Fruit fly (Drosophila melanogaster) whole organism, embryonic: Measurements from ENCODE around the gene CG9590.

Experiments
- Atf-2 ChIP-seq: fragments of 200-800 bp; sonication (Bioruptor generic); optimal IDR thresholded peaks from 2 replicates; lab custom pipeline; 2016; ENCODE audit warnings: missing biosample characterization, missing genetic modification characterization
- Blimp-1 ChIP-seq: fragments of 200-800 bp; sonication (Bioruptor generic); optimal IDR thresholded peaks from 3 replicates; lab custom pipeline; 2018; ENCODE audit warnings: missing biosample characterization, missing genetic modification characterization, mild to moderate bottlenecking, moderate library complexity, missing genetic modification reagents
- CG10462 ChIP-seq: fragments of 200-800 bp; sonication (Bioruptor generic); optimal IDR thresholded peaks from 2 replicates; lab custom pipeline; 2016; ENCODE audit warnings: missing biosample characterization, missing genetic modification characterization
- CG10959 ChIP-seq: fragments of 200-800 bp; sonication (Bioruptor generic); IDR thresholded peaks from 2 replicates; pipeline ENCODE4 v1.3.6; 2022; ENCODE audit warnings: missing biosample characterization, missing genetic modification characterization
- CG12219 ChIP-seq: fragments of 200-800 bp; sonication (Bioruptor generic); optimal IDR thresholded peaks from 3 replicates; lab custom pipeline; 2018; ENCODE audit warnings: missing biosample characterization, mild to moderate bottlenecking, missing genetic modification characterization
- CG12236 ChIP-seq: fragments of 200-800 bp; sonication (Bioruptor generic); optimal IDR thresholded peaks from 2 replicates; lab custom pipeline; 2016; ENCODE audit warnings: missing biosample characterization, missing genetic modification characterization
- CG12744 ChIP-seq: fragments of 200-800 bp; sonication (Bioruptor generic); optimal IDR thresholded peaks from 2 replicates; lab custom pipeline; 2016; ENCODE audit warnings: missing biosample characterization, missing genetic modification characterization
- CG12942 ChIP-seq: fragments of 200-800 bp; sonication (Bioruptor generic); optimal IDR thresholded peaks from 3 replicates; lab custom pipeline; 2016; ENCODE audit warnings: missing biosample characterization, missing genetic modification characterization
- CG1603 ChIP-seq: fragments of 200-800 bp; sonication (Bioruptor generic); optimal IDR thresholded peaks from 2 replicates; lab custom pipeline; 2019; ENCODE audit warnings: missing biosample characterization, mild to moderate bottlenecking, missing genetic modification characterization, moderate library complexity
- CG17568 ChIP-seq: fragments of 200-800 bp; sonication (Bioruptor generic); optimal IDR thresholded peaks from 2 replicates; lab custom pipeline; 2018; ENCODE audit warnings: missing biosample characterization, mild to moderate bottlenecking, missing genetic modification characterization, moderate library complexity
- CG17612 ChIP-seq: fragments of 200-800 bp; sonication (Bioruptor generic); IDR thresholded peaks from 2 replicates; pipeline ENCODE4 v1.3.6; 2022; ENCODE audit warnings: missing biosample characterization, missing genetic modification characterization
- CG17912 ChIP-seq: fragments of 200-800 bp; sonication (Bioruptor generic); optimal IDR thresholded peaks from 2 replicates; lab custom pipeline; 2018; ENCODE audit warnings: missing biosample characterization, mild to moderate bottlenecking, missing genetic modification characterization
- CG32532 ChIP-seq: fragments of 200-800 bp; sonication (Bioruptor generic); IDR thresholded peaks from 2 replicates; pipeline ENCODE4 v1.3.6; 2022; ENCODE audit warnings: missing biosample characterization, missing genetic modification characterization
- CG34422 ChIP-seq: fragments of 200-800 bp; sonication (Bioruptor generic); IDR thresholded peaks from 3 replicates; pipeline ENCODE4 v1.3.6; 2022; ENCODE audit warnings: missing biosample characterization, missing genetic modification characterization
- CG4360 ChIP-seq: fragments of 200-800 bp; sonication (Bioruptor generic); IDR thresholded peaks from 2 replicates; pipeline ENCODE4 v1.3.6; 2022; ENCODE audit warnings: missing biosample characterization, missing genetic modification characterization
- CG5245 ChIP-seq: fragments of 200-800 bp; sonication (Bioruptor generic); optimal IDR thresholded peaks from 3 replicates; lab custom pipeline; 2016; ENCODE audit warnings: missing biosample characterization, missing genetic modification characterization
- CG6765 ChIP-seq: fragments of 200-800 bp; sonication (Bioruptor generic); optimal IDR thresholded peaks from 3 replicates; lab custom pipeline; 2017; ENCODE audit warnings: missing biosample characterization, mild to moderate bottlenecking, missing genetic modification characterization
- CG7556 ChIP-seq: fragments of 200-800 bp; sonication (Bioruptor generic); optimal IDR thresholded peaks from 2 replicates; lab custom pipeline; 2017; ENCODE audit warnings: missing biosample characterization, mild to moderate bottlenecking, missing genetic modification characterization
- CG8944 ChIP-seq: fragments of 200-800 bp; sonication (Bioruptor generic); optimal IDR thresholded peaks from 3 replicates; lab custom pipeline; 2016; ENCODE audit warnings: missing biosample characterization, missing genetic modification characterization
- D ChIP-seq, 2 experiments: fragments of 200-800 bp in 1 of 2; fragments of >200 bp in 1 of 2; sonication (Bioruptor generic) in 1 of 2; optimal IDR thresholded peaks; 2 replicates in 1 of 2; 3 replicates in 1 of 2; lab custom pipeline; 2017; ENCODE audit warnings: mild to moderate bottlenecking in 1 of 2, missing biosample characterization in 1 of 2, missing genetic modification characterization in 1 of 2, missing genetic modification reagents in 1 of 2
- Deaf1 ChIP-seq: fragments of 200-800 bp; optimal IDR thresholded peaks from 3 replicates; lab custom pipeline; 2019; ENCODE audit warnings: missing biosample characterization, mild to moderate bottlenecking, missing genetic modification characterization, moderate library complexity
- Dref ChIP-seq: fragments of 200-800 bp; sonication (Bioruptor generic); IDR thresholded peaks from 2 replicates; pipeline ENCODE4 v1.3.6; 2022; ENCODE audit warnings: missing biosample characterization, missing genetic modification characterization
- E2f1 ChIP-seq: fragments of 200-800 bp; sonication (Bioruptor generic); IDR thresholded peaks from 2 replicates; pipeline ENCODE4 v1.3.6; 2022; ENCODE audit warnings: missing biosample characterization, missing genetic modification characterization
- E2f2 ChIP-seq: fragments of 200-800 bp; sonication (Bioruptor generic); IDR thresholded peaks from 2 replicates; pipeline ENCODE4 v1.3.6; 2022; ENCODE audit warnings: missing biosample characterization, missing genetic modification characterization
- Ets97D ChIP-seq: fragments of 200-800 bp; sonication (Bioruptor generic); optimal IDR thresholded peaks from 3 replicates; lab custom pipeline; 2016; ENCODE audit warnings: missing biosample characterization, missing genetic modification characterization
- Hey ChIP-seq: fragments of 200-800 bp; sonication (Bioruptor generic); optimal IDR thresholded peaks from 3 replicates; lab custom pipeline; 2018; ENCODE audit warnings: missing biosample characterization, mild to moderate bottlenecking, missing genetic modification characterization
- HmgZ ChIP-seq: fragments of 200-800 bp; sonication (Bioruptor generic); optimal IDR thresholded peaks from 2 replicates; lab custom pipeline; 2018; ENCODE audit warnings: missing biosample characterization, mild to moderate bottlenecking, missing genetic modification characterization
- Hmr ChIP-seq: fragments of 200-800 bp; sonication (Bioruptor generic); optimal IDR thresholded peaks from 3 replicates; lab custom pipeline; 2017; ENCODE audit warnings: mild to moderate bottlenecking, missing biosample characterization, missing genetic modification reagents, missing genetic modification characterization
- Mad ChIP-seq: fragments of 200-800 bp; sonication (Bioruptor generic); optimal IDR thresholded peaks from 2 replicates; lab custom pipeline; 2016; ENCODE audit warnings: missing biosample characterization, missing genetic modification characterization
- Mes4 ChIP-seq: fragments of 200-800 bp; sonication (Bioruptor generic); optimal IDR thresholded peaks from 2 replicates; lab custom pipeline; 2016; ENCODE audit warnings: missing biosample characterization, missing genetic modification characterization
- Myb ChIP-seq: fragments of 200-800 bp; sonication (Bioruptor generic); optimal IDR thresholded peaks from 2 replicates; lab custom pipeline; 2016; ENCODE audit warnings: missing biosample characterization, missing genetic modification characterization
- Optix ChIP-seq: fragments of 200-800 bp; sonication (Bioruptor generic); IDR thresholded peaks from 3 replicates; pipeline ENCODE4 v1.3.6; 2022; ENCODE audit warnings: missing biosample characterization, missing genetic modification characterization
- Poxn ChIP-seq: fragments of 200-800 bp; sonication (Bioruptor generic); IDR thresholded peaks from 2 replicates; pipeline ENCODE4 v1.3.6; 2022; ENCODE audit warnings: missing biosample characterization, missing genetic modification characterization
- Sox102F ChIP-seq: fragments of 200-800 bp; sonication (Bioruptor generic); optimal IDR thresholded peaks from 2 replicates; lab custom pipeline; 2018; ENCODE audit warnings: missing biosample characterization, mild to moderate bottlenecking, missing genetic modification characterization, moderate library complexity
- al ChIP-seq: fragments of 200-800 bp; sonication (Bioruptor generic); IDR thresholded peaks from 2 replicates; pipeline ENCODE4 v1.3.6; 2022; ENCODE audit warnings: missing biosample characterization, missing genetic modification characterization
- caup ChIP-seq: fragments of 200-800 bp; sonication (Bioruptor generic); optimal IDR thresholded peaks from 3 replicates; lab custom pipeline; 2017; ENCODE audit warnings: missing biosample characterization, mild to moderate bottlenecking, missing genetic modification characterization, moderate library complexity; ENCODE audit not compliant: severe bottlenecking
- crc ChIP-seq: fragments of 200-800 bp; sonication (Bioruptor generic); optimal IDR thresholded peaks from 2 replicates; lab custom pipeline; 2016; ENCODE audit warnings: missing biosample characterization, missing genetic modification characterization
- fru ChIP-seq: fragments of >200 bp; optimal IDR thresholded peaks from 2 replicates; lab custom pipeline; 2017
- klu ChIP-seq: fragments of 200-800 bp; sonication (Bioruptor generic); IDR thresholded peaks from 2 replicates; pipeline ENCODE4 v1.3.6; 2022; ENCODE audit warnings: missing biosample characterization, missing genetic modification characterization
- lbe ChIP-seq: fragments of 200-800 bp; sonication (Bioruptor generic); optimal IDR thresholded peaks from 2 replicates; lab custom pipeline; 2016; ENCODE audit warnings: missing biosample characterization, mild to moderate bottlenecking, missing genetic modification characterization
- lola ChIP-seq, 3 experiments: fragments of >200 bp in 2 of 3; fragments of 200-800 bp in 1 of 3; sonication (Bioruptor generic) in 1 of 3; optimal IDR thresholded peaks; 2 replicates each; lab custom pipeline; 2017 to 2019; ENCODE audit warnings: missing biosample characterization in 3 of 3, missing genetic modification characterization in 3 of 3, mild to moderate bottlenecking in 1 of 3, moderate library complexity in 1 of 3
- mirr ChIP-seq: fragments of 200-800 bp; sonication (Bioruptor generic); optimal IDR thresholded peaks from 3 replicates; lab custom pipeline; 2018; ENCODE audit warnings: missing biosample characterization, mild to moderate bottlenecking, missing genetic modification characterization
- seq ChIP-seq: fragments of 200-800 bp; sonication (Bioruptor generic); IDR thresholded peaks from 2 replicates; pipeline ENCODE4 v1.3.6; 2022; ENCODE audit warnings: missing biosample characterization, missing genetic modification characterization
- sim ChIP-seq: fragments of 200-800 bp; sonication (Bioruptor generic); IDR thresholded peaks from 2 replicates; pipeline ENCODE4 v1.3.6; 2022; ENCODE audit warnings: missing biosample characterization, missing genetic modification characterization
- sob ChIP-seq: fragments of 200-800 bp; sonication (Bioruptor generic); IDR thresholded peaks from 2 replicates; pipeline ENCODE4 v1.3.6; 2022; ENCODE audit warnings: missing biosample characterization, missing genetic modification characterization
- sr ChIP-seq: fragments of 200-800 bp; sonication (Bioruptor generic); IDR thresholded peaks from 3 replicates; pipeline ENCODE4 v1.3.6; 2022; ENCODE audit warnings: missing biosample characterization, missing genetic modification characterization
- tup ChIP-seq: fragments of 200-800 bp; sonication (Bioruptor generic); optimal IDR thresholded peaks from 2 replicates; lab custom pipeline; 2016; ENCODE audit warnings: missing biosample characterization, mild to moderate bottlenecking, missing genetic modification characterization, moderate library complexity
- unc-4 ChIP-seq: fragments of 200-800 bp; sonication (Bioruptor generic); IDR thresholded peaks from 2 replicates; pipeline ENCODE4 v1.3.6; 2022; ENCODE audit warnings: missing biosample characterization, missing genetic modification characterization; ENCODE audit not compliant: partially characterized antibody
- unpg ChIP-seq: fragments of 200-800 bp; sonication (Bioruptor generic); optimal IDR thresholded peaks from 3 replicates; lab custom pipeline; 2018; ENCODE audit warnings: missing biosample characterization, mild to moderate bottlenecking, missing genetic modification characterization, moderate library complexity
- vnd ChIP-seq: fragments of 200-800 bp; sonication (Bioruptor generic); IDR thresholded peaks from 3 replicates; pipeline ENCODE4 v1.3.6; 2022; ENCODE audit warnings: missing biosample characterization, missing genetic modification characterization; ENCODE audit not compliant: partially characterized antibody
- vvl ChIP-seq: fragments of 200-800 bp; sonication (Bioruptor generic); IDR thresholded peaks from 2 replicates; pipeline ENCODE4 v1.3.6; 2022; ENCODE audit warnings: missing biosample characterization, missing genetic modification characterization
- zfh2 ChIP-seq: fragments of 200-800 bp; sonication (Bioruptor generic); optimal IDR thresholded peaks from 2 replicates; lab custom pipeline; 2016; ENCODE audit warnings: missing biosample characterization, missing genetic modification characterization

CG9590 gene

DNA sequence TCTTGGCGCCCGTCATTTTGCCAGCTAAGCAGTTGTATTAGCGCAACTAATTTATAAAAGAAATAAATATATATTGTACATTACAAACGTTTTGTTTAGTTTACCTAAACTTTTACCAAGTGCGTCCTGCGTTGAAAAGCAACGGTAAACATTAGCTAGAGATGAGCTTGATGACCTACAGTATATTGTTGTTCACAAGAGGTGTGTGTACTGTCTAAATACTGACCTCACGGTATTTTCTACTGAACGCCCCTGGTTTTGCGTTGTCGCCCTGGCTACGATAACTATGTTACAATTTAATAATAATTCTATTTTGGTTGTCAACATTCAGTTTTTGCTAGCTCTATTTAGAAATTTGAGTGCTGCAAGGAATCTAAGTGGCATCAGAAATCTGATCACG, 5.9 kb downstream of the CG9590 start, which contains the start of gene Acyp2 (continued):
- TF ChIP-seq CG6765 (GFP tag; lab: Kevin White, UChicago) (no peak), unpg (GFP tag; lab: Kevin White, UChicago) (no peak), Ets97D (GFP tag; lab: Kevin White, UChicago) (peak; percentile 80), E2f1 (GFP tag; lab: Robert Waterston, UW) (no peak), unc-4 (peak; percentile 56; the same call in 1 of the 2 replicates), fru (lab: Kevin White, UChicago) (no peak), CG7556 (GFP tag; lab: Kevin White, UChicago) (no peak), Optix (GFP tag; lab: Robert Waterston, UW) (no peak), seq (no peak), sim (no peak), CG12942 (GFP tag; lab: Kevin White, UChicago) (peak; percentile 28), al (GFP tag; lab: Robert Waterston, UW) (no peak), vvl (GFP tag; lab: Robert Waterston, UW) (peak; percentile 66), caup (GFP tag; lab: Kevin White, UChicago) (peak; percentile 36), CG10959 (GFP tag; lab: Robert Waterston, UW) (no peak), CG32532 (peak; percentile 41; the same call in 1 of the 2 replicates), Mes4 (no peak), CG17912 (GFP tag; lab: Kevin White, UChicago) (no peak), CG17568 (GFP tag; lab: Kevin White, UChicago) (no peak), lbe (GFP tag; lab: Kevin White, UChicago) (no peak), crc (GFP tag; lab: Kevin White, UChicago) (peak; percentile 19), Dref (GFP tag; lab: Robert Waterston, UW) (peak; percentile 60), Hmr (GFP tag; lab: Kevin White, UChicago) (peak; percentile 63), Poxn (no peak), D (optimal IDR thresholded peaks at IDR 0.05; lab: Kevin White, UChicago) (no peak), D (GFP tag; optimal IDR thresholded peaks at IDR 0.05; lab: Kevin White, UChicago) (no peak), CG12236 (GFP tag; lab: Kevin White, UChicago) (no peak), Myb (GFP tag; lab: Kevin White, UChicago) (peak; percentile 96), Mad (GFP tag; lab: Kevin White, UChicago) (peak; percentile 56), Blimp-1 (no peak), zfh2 (peak; percentile 48), Deaf1 (tag; lab: Kevin White, UChicago) (no peak), E2f2 (peak; percentile 66), mirr (GFP tag; lab: Kevin White, UChicago) (no peak), CG1603 (tag; lab: Kevin White, UChicago) (peak; percentile 77), CG5245 (no peak), Atf-2 (GFP tag; lab: Kevin White, UChicago) (no peak), CG12744 (GFP tag; lab: Kevin White, UChicago) (no peak), HmgZ (tag; lab: Kevin White, UChicago) (peak; percentile 70), CG10462 (peak; percentile 68), Hey (tag; lab: Kevin White, UChicago) (no peak), Sox102F (GFP tag; lab: Kevin White, UChicago) (no peak), sr (GFP tag; lab: Robert Waterston, UW) (no peak), lola (GFP tag; optimal IDR thresholded peaks at IDR 0.05; lab: Kevin White, UChicago) (no peak), vnd (GFP tag; lab: Robert Waterston, UW) (no peak), CG17612 (no peak), CG8944 (peak; percentile 29), sob (GFP tag; lab: Robert Waterston, UW) (peak; percentile 16; the same call in 1 of the 2 replicates), tup (GFP tag; lab: Kevin White, UChicago) (peak; percentile 32), CG34422 (GFP tag; lab: Robert Waterston, UW) (no peak), klu (GFP tag; lab: Robert Waterston, UW) (no peak), CG4360 (GFP tag; lab: Robert Waterston, UW) (no peak), CG12219 (no peak)
